Worm (Caenorhabditis elegans): Measurements from ENCODE around the gene srz-32.

- TF ChIP-seq elt-2 (tag; optimal IDR thresholded peaks at IDR 0.05): no peak
- no peak for TF ChIP-seq fkh-10 (GFP tag; optimal IDR thresholded peaks at IDR 0.05)
- TF ChIP-seq K09A11.1 (tag; optimal IDR thresholded peaks at IDR 0.05; ENCODE audit: insufficient read depth): no peak
- no peak for TF ChIP-seq unc-55 (GFP tag; optimal IDR thresholded peaks at IDR 0.05)
- no peak for TF ChIP-seq hlh-30 (tag; optimal IDR thresholded peaks at IDR 0.05; ENCODE audit: insufficient read depth)
- no peak for TF ChIP-seq nhr-11 (tag; optimal IDR thresholded peaks at IDR 0.05)
- no peak for TF ChIP-seq nfya-1 (tag; optimal IDR thresholded peaks at IDR 0.05)
- no peak for TF ChIP-seq ttx-3 (tag; optimal IDR thresholded peaks at IDR 0.05)
- no peak for TF ChIP-seq ceh-19 (GFP tag; optimal IDR thresholded peaks at IDR 0.05)
- TF ChIP-seq hlh-15 (tag; optimal IDR thresholded peaks at IDR 0.05): no peak
- TF ChIP-seq eyg-1 (tag; optimal IDR thresholded peaks at IDR 0.05): no peak
- TF ChIP-seq pha-2 (tag; optimal IDR thresholded peaks at IDR 0.05): no peak
- no peak for TF ChIP-seq npax-4 (tag; optimal IDR thresholded peaks at IDR 0.05)
- no peak for TF ChIP-seq madf-2 (tag; optimal IDR thresholded peaks at IDR 0.05)
These were observed 8.0 kb downstream of the srz-32 start, which contains the start of gene F09D12.2 for ce11 chrIV:3444101-3444500.
